Worm (Caenorhabditis elegans) whole organism, L1 larva: ENCODE data around the gene lgc-50.

Experiments
- C04F5.9 ChIP-seq: sonication (generic microtip); optimal IDR thresholded peaks from 2 replicates; lab custom pipeline; 2016; ENCODE audit warnings: missing genetic modification characterization, missing compliant biosample characterization
- C16A3.4 ChIP-seq: fragments of 150-350 bp; optimal IDR thresholded peaks from 2 replicates; lab custom pipeline; 2014; ENCODE audit warnings: missing biosample characterization, missing genetic modification characterization
- C34B4.2 ChIP-seq: sonication (generic microtip); optimal IDR thresholded peaks from 2 replicates; lab custom pipeline; 2017; ENCODE audit warnings: mild to moderate bottlenecking, missing genetic modification characterization, missing compliant biosample characterization
- Y116A8C.19 ChIP-seq: sonication (generic microtip); optimal IDR thresholded peaks from 2 replicates; lab custom pipeline; 2016; ENCODE audit warnings: missing compliant biosample characterization, missing genetic modification characterization, borderline replicate concordance
- aha-1 ChIP-seq: fragments of 150-350 bp; optimal IDR thresholded peaks from 2 replicates; lab custom pipeline; 2014; ENCODE audit warnings: missing biosample characterization, missing genetic modification characterization
- alr-1 ChIP-seq: fragments of 200-800 bp; sonication (Bioruptor generic); optimal IDR thresholded peaks from 2 replicates; lab custom pipeline; 2018; ENCODE audit warnings: borderline replicate concordance, mild to moderate bottlenecking, missing genetic modification characterization, missing compliant biosample characterization
- ceh-63 ChIP-seq: fragments of 200-800 bp; sonication (Bioruptor generic); optimal IDR thresholded peaks from 2 replicates; lab custom pipeline; 2018; ENCODE audit warnings: mild to moderate bottlenecking, missing genetic modification characterization, missing compliant biosample characterization
- ceh-8 ChIP-seq: fragments of 200-800 bp; sonication (Bioruptor generic); optimal IDR thresholded peaks from 2 replicates; lab custom pipeline; 2018; ENCODE audit warnings: mild to moderate bottlenecking, missing genetic modification characterization, moderate library complexity, missing compliant biosample characterization
- ceh-88 ChIP-seq: fragments of 200-800 bp; sonication (Bioruptor generic); IDR thresholded peaks from 2 replicates; pipeline ENCODE4 v1.3.6; 2022; ENCODE audit warnings: missing genetic modification characterization, missing compliant biosample characterization
- ceh-90 ChIP-seq: sonication (generic microtip); optimal IDR thresholded peaks from 2 replicates; lab custom pipeline; 2016; ENCODE audit warnings: missing genetic modification characterization, missing compliant biosample characterization
- ces-1 ChIP-seq: fragments of 150-350 bp; optimal IDR thresholded peaks from 2 replicates; lab custom pipeline; 2014; ENCODE audit warnings: missing biosample characterization, missing genetic modification reagents, missing genetic modification characterization
- dpl-1 ChIP-seq, 3 experiments: fragments of 150-350 bp in 2 of 3; sonication (generic microtip) in 1 of 3; optimal IDR thresholded peaks; 2 replicates each; lab custom pipeline; 2014 to 2017; ENCODE audit warnings: missing biosample characterization in 3 of 3, missing genetic modification characterization in 3 of 3, missing genetic modification reagents in 3 of 3
- efl-1 ChIP-seq, 4 experiments: fragments of 150-350 bp; optimal IDR thresholded peaks in 3 of 4; peaks in 1 of 4; 1 replicate in 1 of 4; 2 replicates in 3 of 4; lab custom pipeline; 2014; ENCODE audit warnings: missing biosample characterization in 2 of 4, missing genetic modification characterization in 2 of 4, missing genetic modification reagents in 2 of 4
- efl-3 ChIP-seq: fragments of 200-800 bp; sonication (Bioruptor generic); optimal IDR thresholded peaks from 2 replicates; lab custom pipeline; 2018; ENCODE audit warnings: mild to moderate bottlenecking, missing genetic modification characterization, missing compliant biosample characterization
- egl-27 ChIP-seq, 2 experiments: fragments of 150-350 bp in 1 of 2; sonication (generic microtip); optimal IDR thresholded peaks; 3 replicates each; lab custom pipeline; 2017 to 2018; ENCODE audit warnings: missing biosample characterization in 2 of 2, missing genetic modification characterization in 2 of 2, missing genetic modification reagents in 2 of 2
- elt-3 ChIP-seq, 6 experiments: fragments of 150-350 bp in 1 of 6; sonication (generic microtip); optimal IDR thresholded peaks; 2 replicates each; lab custom pipeline; 2017 to 2018; ENCODE audit warnings: missing biosample characterization in 6 of 6, missing genetic modification characterization in 6 of 6, inconsistent platforms in 1 of 6
- fkh-4 ChIP-seq: sonication (generic microtip); optimal IDR thresholded peaks from 2 replicates; lab custom pipeline; 2016; ENCODE audit warnings: missing compliant biosample characterization, missing genetic modification characterization, borderline replicate concordance
- grh-1 ChIP-seq: fragments of 200-800 bp; sonication (Bioruptor generic); IDR thresholded peaks from 2 replicates; pipeline ENCODE4 v1.3.6; 2022; ENCODE audit warnings: missing genetic modification reagents, missing genetic modification characterization, missing compliant biosample characterization
- hlh-17 ChIP-seq: fragments of 200-800 bp; sonication (Bioruptor generic); optimal IDR thresholded peaks from 2 replicates; lab custom pipeline; 2018; ENCODE audit warnings: missing genetic modification characterization, mild to moderate bottlenecking, missing compliant biosample characterization, moderate library complexity, borderline replicate concordance
- hlh-4 ChIP-seq: sonication (generic microtip); optimal IDR thresholded peaks from 2 replicates; lab custom pipeline; 2016; ENCODE audit warnings: mild to moderate bottlenecking, missing genetic modification characterization, missing compliant biosample characterization
- isw-1 ChIP-seq: fragments of 200-800 bp; sonication (Bioruptor generic); IDR thresholded peaks from 2 replicates; pipeline ENCODE4 v1.3.6; 2022; ENCODE audit warnings: missing genetic modification characterization, missing compliant biosample characterization
- jun-1 ChIP-seq: fragments of 150-350 bp; optimal IDR thresholded peaks from 2 replicates; lab custom pipeline; 2014; ENCODE audit warnings: missing biosample characterization, missing genetic modification reagents, missing genetic modification characterization
- lin-15B ChIP-seq: fragments of 150-350 bp; sonication (generic microtip); optimal IDR thresholded peaks from 3 replicates; lab custom pipeline; 2014; ENCODE audit warnings: missing biosample characterization, missing genetic modification characterization
- lir-3 ChIP-seq: sonication (generic microtip); optimal IDR thresholded peaks from 2 replicates; lab custom pipeline; 2016; ENCODE audit warnings: mild to moderate bottlenecking, missing genetic modification characterization, moderate library complexity, missing compliant biosample characterization; ENCODE audit not compliant: poor library complexity
- lsy-2 ChIP-seq, 2 experiments: fragments of 150-350 bp; optimal IDR thresholded peaks; 2 replicates each; lab custom pipeline; 2014; ENCODE audit warnings: missing biosample characterization in 2 of 2, missing genetic modification characterization in 2 of 2
- mdl-1 ChIP-seq, 2 experiments: fragments of 150-350 bp; optimal IDR thresholded peaks; 2 replicates each; lab custom pipeline; 2014 to 2017; ENCODE audit warnings: missing biosample characterization in 2 of 2, missing genetic modification characterization in 2 of 2, inconsistent platforms in 1 of 2
- mep-1 ChIP-seq: fragments of 150-350 bp; optimal IDR thresholded peaks from 2 replicates; lab custom pipeline; 2014; ENCODE audit warnings: missing biosample characterization, missing genetic modification characterization
- nhr-11 ChIP-seq: fragments of 150-350 bp; optimal IDR thresholded peaks from 2 replicates; lab custom pipeline; 2014; ENCODE audit warnings: missing biosample characterization, missing genetic modification characterization
- nhr-12 ChIP-seq: sonication (generic microtip); optimal IDR thresholded peaks from 2 replicates; lab custom pipeline; 2017; ENCODE audit warnings: missing biosample characterization, missing genetic modification characterization
- nhr-19 ChIP-seq: fragments of 200-800 bp; sonication (Bioruptor generic); conservative IDR thresholded peaks from 2 replicates; pipeline ENCODE4 v1.3.6; 2022; ENCODE audit warnings: missing genetic modification characterization, missing compliant biosample characterization
- nhr-20 ChIP-seq: sonication (generic microtip); optimal IDR thresholded peaks from 2 replicates; lab custom pipeline; 2016; ENCODE audit warnings: mild to moderate bottlenecking, missing genetic modification characterization, missing compliant biosample characterization
- nhr-237 ChIP-seq: fragments of 150-350 bp; optimal IDR thresholded peaks from 2 replicates; lab custom pipeline; 2014; ENCODE audit warnings: missing biosample characterization, missing genetic modification characterization
- nhr-47 ChIP-seq: sonication (generic microtip); optimal IDR thresholded peaks from 2 replicates; lab custom pipeline; 2016; ENCODE audit warnings: mild to moderate bottlenecking, missing genetic modification characterization, moderate library complexity, missing compliant biosample characterization
- nhr-71 ChIP-seq: sonication (generic microtip); optimal IDR thresholded peaks from 2 replicates; lab custom pipeline; 2016; ENCODE audit warnings: mild to moderate bottlenecking, missing genetic modification characterization, moderate library complexity, missing compliant biosample characterization
- nhr-76 ChIP-seq: sonication (generic microtip); optimal IDR thresholded peaks from 2 replicates; lab custom pipeline; 2017; ENCODE audit warnings: missing biosample characterization, missing genetic modification characterization
- nhr-84 ChIP-seq: sonication (generic microtip); optimal IDR thresholded peaks from 2 replicates; lab custom pipeline; 2017; ENCODE audit warnings: missing biosample characterization, missing genetic modification characterization
- nhr-85 ChIP-seq: sonication (generic microtip); peaks from one replicate; lab custom pipeline; 2016; ENCODE audit warnings: missing genetic modification characterization, inconsistent platforms, missing compliant biosample characterization
- pag-3 ChIP-seq: sonication (generic microtip); optimal IDR thresholded peaks from 2 replicates; lab custom pipeline; 2017; ENCODE audit warnings: missing genetic modification characterization, mild to moderate bottlenecking, missing compliant biosample characterization, antibody characterized with exemption, borderline replicate concordance; ENCODE audit not compliant: insufficient read depth
- pqm-1 ChIP-seq: sonication (generic microtip); optimal IDR thresholded peaks from 3 replicates; lab custom pipeline; 2017; ENCODE audit warnings: missing biosample characterization, missing genetic modification characterization
- snpc-4 ChIP-seq: fragments of 150-350 bp; optimal IDR thresholded peaks from 2 replicates; lab custom pipeline; 2014; ENCODE audit warnings: missing biosample characterization, missing genetic modification characterization
- sptf-1 ChIP-seq: fragments of 150-350 bp; optimal IDR thresholded peaks from 2 replicates; lab custom pipeline; 2014; ENCODE audit warnings: missing biosample characterization, missing genetic modification characterization
- swsn-7 ChIP-seq: sonication (generic microtip); optimal IDR thresholded peaks from 2 replicates; lab custom pipeline; 2016; ENCODE audit warnings: missing genetic modification characterization, missing compliant biosample characterization
- tbx-2 ChIP-seq: sonication (generic microtip); optimal IDR thresholded peaks from 2 replicates; lab custom pipeline; 2016; ENCODE audit warnings: missing genetic modification characterization, missing compliant biosample characterization
- tlp-1 ChIP-seq: fragments of 150-350 bp; optimal IDR thresholded peaks from 2 replicates; lab custom pipeline; 2014; ENCODE audit warnings: missing biosample characterization, missing genetic modification characterization
- unc-130 ChIP-seq: fragments of 150-350 bp; optimal IDR thresholded peaks from 2 replicates; lab custom pipeline; 2017; ENCODE audit warnings: missing biosample characterization, missing genetic modification characterization, inconsistent platforms
- unc-30 ChIP-seq: sonication (generic microtip); optimal IDR thresholded peaks from 2 replicates; lab custom pipeline; 2017; ENCODE audit warnings: missing biosample characterization, missing genetic modification characterization
- unc-98 ChIP-seq: fragments of 200-800 bp; sonication (Bioruptor generic); IDR thresholded peaks from 2 replicates; pipeline ENCODE4 v1.3.6; 2022; ENCODE audit warnings: missing genetic modification characterization, missing compliant biosample characterization
- xbp-1 ChIP-seq: sonication (generic microtip); optimal IDR thresholded peaks from 2 replicates; lab custom pipeline; 2016; ENCODE audit warnings: missing genetic modification characterization, missing compliant biosample characterization
- zip-4 ChIP-seq: fragments of 200-800 bp; sonication (Bioruptor generic); optimal IDR thresholded peaks from 2 replicates; lab custom pipeline; 2018; ENCODE audit warnings: mild to moderate bottlenecking, missing genetic modification characterization, moderate library complexity, missing compliant biosample characterization
- ztf-11 ChIP-seq, 2 experiments: sonication (generic microtip); optimal IDR thresholded peaks; 2 replicates each; lab custom pipeline; 2016 to 2017; ENCODE audit warnings: missing genetic modification characterization in 2 of 2, missing biosample characterization in 1 of 2, missing compliant biosample characterization in 1 of 2
- ztf-4 ChIP-seq: fragments of 150-350 bp; optimal IDR thresholded peaks from 2 replicates; lab custom pipeline; 2014; ENCODE audit warnings: missing biosample characterization, missing genetic modification characterization

lgc-50 gene

ce11 chrIII:7376143-7376802 is 19.0 kb downstream of the lgc-50 start (continued):
- TF ChIP-seq nhr-85 (peak; percentile 98), nhr-237 (tag; lab: Kevin White, UChicago) (peak; percentile 13), efl-3 (GFP tag; lab: Kevin White, UChicago) (no peak), nhr-84 (no peak), C04F5.9 (peak; percentile 4), ceh-90 (no peak), xbp-1 (tag; lab: Kevin White, UChicago) (peak; percentile 87), grh-1 (GFP tag; lab: Robert Waterston, UW) (peak; percentile 89), C16A3.4 (tag; lab: Kevin White, UChicago) (peak; percentile 63), mdl-1 (tag; optimal IDR thresholded peaks at IDR 0.05; lab: Kevin White, UChicago) (peak in 1 of 2 experiments; percentile 98), nhr-47 (tag; lab: Kevin White, UChicago) (peak; percentile 79), lin-15B (tag; lab: Kevin White, UChicago) (no peak), unc-30 (tag; lab: Kevin White, UChicago) (no peak), ces-1 (GFP tag; lab: Kevin White, UChicago) (no peak), lir-3 (tag; lab: Kevin White, UChicago) (peak; percentile 52), unc-98 (GFP tag; lab: Robert Waterston, UW) (no peak), swsn-7 (tag; lab: Kevin White, UChicago) (peak; percentile 68), elt-3 (tag; optimal IDR thresholded peaks at IDR 0.05; lab: Kevin White, UChicago) (peak in 5 of 6 experiments; percentile 14 to 91 (median 53)), isw-1 (GFP tag; lab: Robert Waterston, UW) (no peak), ceh-63 (GFP tag; lab: Kevin White, UChicago) (no peak), zip-4 (GFP tag; lab: Kevin White, UChicago) (no peak), fkh-4 (tag; lab: Kevin White, UChicago) (no peak), nhr-20 (tag; lab: Kevin White, UChicago) (peak; percentile 95), tlp-1 (tag; lab: Kevin White, UChicago) (no peak), sptf-1 (tag; lab: Kevin White, UChicago) (no peak), alr-1 (tag; lab: Kevin White, UChicago) (no peak), nhr-71 (peak; percentile 93), nhr-11 (tag; lab: Kevin White, UChicago) (no peak), jun-1 (tag; lab: Kevin White, UChicago) (peak; percentile 58), ztf-4 (tag; lab: Kevin White, UChicago) (peak; percentile 87), dpl-1 (GFP tag; optimal IDR thresholded peaks at IDR 0.05; lab: Kevin White, UChicago) (peak; percentile 41 to 57 (median 42)), snpc-4 (tag; lab: Kevin White, UChicago) (no peak), tbx-2 (tag; lab: Kevin White, UChicago) (peak; percentile 79), pag-3 (tag; lab: Kevin White, UChicago) (no peak), C34B4.2 (no peak), lsy-2 (tag; optimal IDR thresholded peaks at IDR 0.05; lab: Kevin White, UChicago) (peak; percentile 55 to 64), aha-1 (tag; lab: Kevin White, UChicago) (no peak), ztf-11 (tag; optimal IDR thresholded peaks at IDR 0.05; lab: Kevin White, UChicago) (no peak), Y116A8C.19 (tag; lab: Kevin White, UChicago) (no peak), mep-1 (tag; lab: Kevin White, UChicago) (peak; percentile 90), unc-130 (peak; percentile 17), pqm-1 (tag; lab: Kevin White, UChicago) (no peak), hlh-17 (no peak), egl-27 (tag; optimal IDR thresholded peaks at IDR 0.05; lab: Kevin White, UChicago) (peak in 1 of 2 experiments; percentile 17), ceh-8 (GFP tag; lab: Kevin White, UChicago) (peak; percentile 18), ceh-88 (no peak), nhr-19 (peak; percentile 73), hlh-4 (tag; lab: Kevin White, UChicago) (no peak), nhr-76 (tag; lab: Kevin White, UChicago) (no peak), nhr-12 (tag; lab: Kevin White, UChicago) (no peak), efl-1 (optimal IDR thresholded peaks at IDR 0.05; lab: Kevin White, UChicago) (peak; percentile 10 to 50), efl-1 (GFP tag; optimal IDR thresholded peaks at IDR 0.05 in 1 of 2; lab: Kevin White, UChicago) (peak; percentile 26 to 93)
